Fruit fly (Drosophila melanogaster) whole organism, embryonic: ENCODE data around the gene Try29F.

Experiments used
- BEAF-32 ChIP-seq: fragments of 200-800 bp; sonication (Bioruptor generic); optimal IDR thresholded peaks from 3 replicates; lab custom pipeline; 2017; ENCODE audit warnings: missing biosample characterization, missing genetic modification characterization, mild to moderate bottlenecking, moderate library complexity, missing genetic modification reagents
- C15 ChIP-seq: fragments of 200-800 bp; sonication (Bioruptor generic); IDR thresholded peaks from 3 replicates; pipeline ENCODE4 v1.3.6; 2022; ENCODE audit warnings: missing biosample characterization, missing genetic modification characterization
- CG10366 ChIP-seq: fragments of 200-800 bp; sonication (Bioruptor generic); IDR thresholded peaks from 2 replicates; pipeline ENCODE4 v1.3.6; 2022; ENCODE audit warnings: missing biosample characterization, missing genetic modification characterization
- CG10431 ChIP-seq: fragments of 200-800 bp; sonication (Bioruptor generic); optimal IDR thresholded peaks from 3 replicates; lab custom pipeline; 2018; ENCODE audit warnings: missing biosample characterization, mild to moderate bottlenecking, missing genetic modification characterization
- CG10543 ChIP-seq: fragments of 200-800 bp; sonication (Bioruptor generic); optimal IDR thresholded peaks from 3 replicates; lab custom pipeline; 2017; ENCODE audit warnings: missing biosample characterization, mild to moderate bottlenecking, missing genetic modification characterization, moderate library complexity
- CG11456 ChIP-seq: fragments of 200-800 bp; sonication (Bioruptor generic); IDR thresholded peaks from 3 replicates; pipeline ENCODE4 v1.3.6; 2022; ENCODE audit warnings: missing biosample characterization, missing genetic modification characterization
- CG12236 ChIP-seq: fragments of 200-800 bp; sonication (Bioruptor generic); optimal IDR thresholded peaks from 2 replicates; lab custom pipeline; 2016; ENCODE audit warnings: missing biosample characterization, missing genetic modification characterization
- CG13424 ChIP-seq: fragments of 200-800 bp; sonication (Bioruptor generic); optimal IDR thresholded peaks from 2 replicates; lab custom pipeline; 2019; ENCODE audit warnings: missing biosample characterization, mild to moderate bottlenecking, missing genetic modification characterization, moderate library complexity
- CG14860 ChIP-seq: fragments of 200-800 bp; sonication (Bioruptor generic); IDR thresholded peaks from 3 replicates; pipeline ENCODE4 v1.3.6; 2022; ENCODE audit warnings: missing biosample characterization, missing genetic modification characterization; ENCODE audit not compliant: partially characterized antibody
- CG16779 ChIP-seq: fragments of 200-800 bp; sonication (Bioruptor generic); IDR thresholded peaks from 2 replicates; pipeline ENCODE4 v1.3.6; 2022; ENCODE audit warnings: missing biosample characterization, missing genetic modification characterization
- CG30431 ChIP-seq: fragments of 200-800 bp; sonication (Bioruptor generic); optimal IDR thresholded peaks from 2 replicates; lab custom pipeline; 2017; ENCODE audit warnings: missing biosample characterization, missing genetic modification characterization
- CG3163 ChIP-seq: fragments of 200-800 bp; sonication (Bioruptor generic); optimal IDR thresholded peaks from 3 replicates; lab custom pipeline; 2016; ENCODE audit warnings: missing biosample characterization, missing genetic modification characterization
- CG3726 ChIP-seq: fragments of 200-800 bp; sonication (Bioruptor generic); IDR thresholded peaks from 3 replicates; pipeline ENCODE4, ENCODE4 v1.3.6; 2022; ENCODE audit warnings: missing biosample characterization, missing genetic modification characterization
- CG3838 ChIP-seq: fragments of 200-800 bp; sonication (Bioruptor generic); optimal IDR thresholded peaks from 3 replicates; lab custom pipeline; 2016; ENCODE audit warnings: missing biosample characterization, missing genetic modification characterization
- CG4328 ChIP-seq: fragments of 200-800 bp; sonication (Bioruptor generic); optimal IDR thresholded peaks from 3 replicates; lab custom pipeline; 2017; ENCODE audit warnings: missing biosample characterization, missing genetic modification reagents, missing genetic modification characterization
- CG4360 ChIP-seq: fragments of 200-800 bp; sonication (Bioruptor generic); IDR thresholded peaks from 2 replicates; pipeline ENCODE4 v1.3.6; 2022; ENCODE audit warnings: missing biosample characterization, missing genetic modification characterization
- CG5245 ChIP-seq: fragments of 200-800 bp; sonication (Bioruptor generic); optimal IDR thresholded peaks from 3 replicates; lab custom pipeline; 2016; ENCODE audit warnings: missing biosample characterization, missing genetic modification characterization
- CG6254 ChIP-seq: fragments of 200-800 bp; sonication (Bioruptor generic); optimal IDR thresholded peaks from 3 replicates; lab custom pipeline; 2017; ENCODE audit warnings: mild to moderate bottlenecking, missing biosample characterization, missing genetic modification reagents, missing genetic modification characterization
- CG8944 ChIP-seq: fragments of 200-800 bp; sonication (Bioruptor generic); optimal IDR thresholded peaks from 3 replicates; lab custom pipeline; 2016; ENCODE audit warnings: missing biosample characterization, missing genetic modification characterization
- CG9437 ChIP-seq: fragments of 200-800 bp; sonication (Bioruptor generic); optimal IDR thresholded peaks from 2 replicates; lab custom pipeline; 2018; ENCODE audit warnings: missing biosample characterization, mild to moderate bottlenecking, missing genetic modification characterization
- CG9727 ChIP-seq: fragments of 200-800 bp; sonication (Bioruptor generic); optimal IDR thresholded peaks from 3 replicates; lab custom pipeline; 2017; ENCODE audit warnings: missing biosample characterization, mild to moderate bottlenecking, missing genetic modification characterization
- Dek ChIP-seq: fragments of 200-800 bp; sonication (Bioruptor generic); optimal IDR thresholded peaks from 3 replicates; lab custom pipeline; 2019; ENCODE audit warnings: missing biosample characterization, mild to moderate bottlenecking, missing genetic modification characterization, moderate library complexity
- Elba2 ChIP-seq: fragments of 200-800 bp; sonication (Bioruptor generic); optimal IDR thresholded peaks from 3 replicates; lab custom pipeline; 2016; ENCODE audit warnings: missing biosample characterization, missing genetic modification characterization
- Fer2 ChIP-seq: fragments of 200-800 bp; sonication (Bioruptor generic); optimal IDR thresholded peaks from 2 replicates; lab custom pipeline; 2018; ENCODE audit warnings: missing biosample characterization, mild to moderate bottlenecking, missing genetic modification characterization, moderate library complexity
- GATAe ChIP-seq: fragments of 200-800 bp; sonication (Bioruptor generic); conservative IDR thresholded peaks from 2 replicates; pipeline ENCODE4 v1.3.6; 2022; ENCODE audit warnings: missing biosample characterization, missing genetic modification characterization
- Gug ChIP-seq: fragments of 200-800 bp; sonication (Bioruptor generic); IDR thresholded peaks from 4 replicates; pipeline ENCODE4 v1.3.6; 2022; ENCODE audit warnings: missing biosample characterization, missing genetic modification characterization
- Hand ChIP-seq: fragments of 200-800 bp; sonication (Bioruptor generic); optimal IDR thresholded peaks from 2 replicates; lab custom pipeline; 2017; ENCODE audit warnings: mild to moderate bottlenecking, missing biosample characterization, missing genetic modification reagents, missing genetic modification characterization
- Hey ChIP-seq: fragments of 200-800 bp; sonication (Bioruptor generic); optimal IDR thresholded peaks from 3 replicates; lab custom pipeline; 2018; ENCODE audit warnings: missing biosample characterization, mild to moderate bottlenecking, missing genetic modification characterization
- HmgD ChIP-seq: fragments of 200-800 bp; sonication (Bioruptor generic); optimal IDR thresholded peaks from 3 replicates; lab custom pipeline; 2016; ENCODE audit warnings: missing biosample characterization, missing genetic modification characterization
- Hmx ChIP-seq: fragments of 200-800 bp; sonication (Bioruptor generic); optimal IDR thresholded peaks from 2 replicates; lab custom pipeline; 2016; ENCODE audit warnings: missing biosample characterization, missing genetic modification characterization
- Hr78 ChIP-seq, 2 experiments: fragments of 200-800 bp in 1 of 2; fragments of >200 bp in 1 of 2; sonication (Bioruptor generic) in 1 of 2; optimal IDR thresholded peaks; 2 replicates each; lab custom pipeline; 2017 to 2019; ENCODE audit warnings: missing biosample characterization in 2 of 2, missing genetic modification characterization in 2 of 2, mild to moderate bottlenecking in 1 of 2, moderate library complexity in 1 of 2
- Meics ChIP-seq: fragments of 200-800 bp; sonication (Bioruptor generic); optimal IDR thresholded peaks from 2 replicates; lab custom pipeline; 2017; ENCODE audit warnings: missing biosample characterization, mild to moderate bottlenecking, missing genetic modification characterization
- Sox100B ChIP-seq: fragments of 200-800 bp; sonication (Bioruptor generic); optimal IDR thresholded peaks from 3 replicates; lab custom pipeline; 2018; ENCODE audit warnings: missing biosample characterization, mild to moderate bottlenecking, missing genetic modification characterization
- YL-1 ChIP-seq: fragments of 200-800 bp; sonication (Bioruptor generic); optimal IDR thresholded peaks from 3 replicates; lab custom pipeline; 2017; ENCODE audit warnings: missing biosample characterization, mild to moderate bottlenecking, missing genetic modification characterization
- al ChIP-seq: fragments of 200-800 bp; sonication (Bioruptor generic); IDR thresholded peaks from 2 replicates; pipeline ENCODE4 v1.3.6; 2022; ENCODE audit warnings: missing biosample characterization, missing genetic modification characterization
- bcd ChIP-seq: fragments of 200-800 bp; sonication (Bioruptor generic); optimal IDR thresholded peaks from 2 replicates; lab custom pipeline; 2017; ENCODE audit warnings: missing biosample characterization, mild to moderate bottlenecking, missing genetic modification characterization
- crc ChIP-seq: fragments of 200-800 bp; sonication (Bioruptor generic); optimal IDR thresholded peaks from 2 replicates; lab custom pipeline; 2016; ENCODE audit warnings: missing biosample characterization, missing genetic modification characterization
- crp ChIP-seq, 2 experiments: fragments of 200-800 bp; sonication (Bioruptor generic); optimal IDR thresholded peaks; 2 replicates in 1 of 2; 3 replicates in 1 of 2; lab custom pipeline; 2017; ENCODE audit warnings: missing biosample characterization in 2 of 2, missing genetic modification characterization in 2 of 2, mild to moderate bottlenecking in 1 of 2, moderate library complexity in 1 of 2
- ewg ChIP-seq: fragments of 200-800 bp; sonication (Bioruptor generic); optimal IDR thresholded peaks from 3 replicates; lab custom pipeline; 2017; ENCODE audit warnings: mild to moderate bottlenecking, missing biosample characterization, missing genetic modification reagents, missing genetic modification characterization
- gcm2 ChIP-seq: fragments of 200-800 bp; sonication (Bioruptor generic); optimal IDR thresholded peaks from 2 replicates; lab custom pipeline; 2016; ENCODE audit warnings: missing biosample characterization, missing genetic modification characterization
- her ChIP-seq: fragments of 200-800 bp; sonication (Bioruptor generic); optimal IDR thresholded peaks from 2 replicates; lab custom pipeline; 2016; ENCODE audit warnings: missing biosample characterization, missing genetic modification characterization
- lbe ChIP-seq: fragments of 200-800 bp; sonication (Bioruptor generic); optimal IDR thresholded peaks from 2 replicates; lab custom pipeline; 2016; ENCODE audit warnings: missing biosample characterization, mild to moderate bottlenecking, missing genetic modification characterization
- oc ChIP-seq: fragments of 200-800 bp; sonication (Bioruptor generic); optimal IDR thresholded peaks from 2 replicates; lab custom pipeline; 2018; ENCODE audit warnings: missing biosample characterization, mild to moderate bottlenecking, missing genetic modification characterization, moderate library complexity
- pita ChIP-seq: fragments of 200-800 bp; sonication (Bioruptor generic); optimal IDR thresholded peaks from 2 replicates; lab custom pipeline; 2017; ENCODE audit warnings: missing biosample characterization, mild to moderate bottlenecking, missing genetic modification characterization
- prd ChIP-seq, 3 experiments: fragments of >200 bp in 2 of 3; fragments of 200-800 bp in 1 of 3; sonication (Bioruptor generic) in 1 of 3; optimal IDR thresholded peaks in 2 of 3; IDR thresholded peaks in 1 of 3; 2 replicates in 2 of 3; 3 replicates in 1 of 3; pipeline versions ENCODE4 v1.3.6 to Lab custom; 2017 to 2022; ENCODE audit warnings: missing biosample characterization in 1 of 3, missing genetic modification characterization in 1 of 3
- psq ChIP-seq: fragments of 200-800 bp; sonication (Bioruptor generic); optimal IDR thresholded peaks from 2 replicates; lab custom pipeline; 2017; ENCODE audit warnings: missing biosample characterization, missing genetic modification characterization
- sug ChIP-seq: fragments of 200-800 bp; optimal IDR thresholded peaks from 2 replicates; lab custom pipeline; 2019; ENCODE audit warnings: missing biosample characterization, mild to moderate bottlenecking, missing genetic modification characterization, moderate library complexity
- vfl ChIP-seq: fragments of 200-800 bp; sonication (Bioruptor generic); optimal IDR thresholded peaks from 2 replicates; lab custom pipeline; 2016; ENCODE audit warnings: missing biosample characterization, missing genetic modification characterization

Gene Try29F

dm6 chr2L:8952194-8953037, 45.9 kb upstream of the Try29F start (continued):
- TF ChIP-seq C15 (GFP tag; lab: Robert Waterston, UW) (no peak), GATAe (peak; percentile 44; the same call in 1 of the 2 replicates), her (GFP tag; lab: Kevin White, UChicago) (peak; percentile 66), CG10543 (GFP tag; lab: Kevin White, UChicago) (no peak), Gug (GFP tag; lab: Robert Waterston, UW) (peak; percentile 46; the same call in 2 of the 4 replicates), Meics (GFP tag; lab: Kevin White, UChicago) (peak; percentile 77), pita (GFP tag; lab: Kevin White, UChicago) (no peak), CG30431 (GFP tag; lab: Kevin White, UChicago) (no peak), crc (GFP tag; lab: Kevin White, UChicago) (no peak), psq (GFP tag; lab: Kevin White, UChicago) (no peak), CG4360 (GFP tag; lab: Robert Waterston, UW) (peak; percentile 26; the same call in 1 of the 2 replicates), CG3838 (GFP tag; lab: Kevin White, UChicago) (no peak), Hand (GFP tag; lab: Kevin White, UChicago) (no peak), CG3163 (peak; percentile 50), CG16779 (no peak), CG9437 (GFP tag; lab: Kevin White, UChicago) (peak; percentile 16), YL-1 (GFP tag; lab: Kevin White, UChicago) (no peak), lbe (GFP tag; lab: Kevin White, UChicago) (no peak), CG13424 (tag; lab: Kevin White, UChicago) (peak; percentile 1), vfl (GFP tag; lab: Kevin White, UChicago) (no peak), Hey (tag; lab: Kevin White, UChicago) (no peak), CG8944 (GFP tag; lab: Kevin White, UChicago) (peak; percentile 33), Dek (peak; percentile 26), gcm2 (peak; percentile 11), CG10431 (no peak), Elba2 (GFP tag; lab: Kevin White, UChicago) (peak; percentile 26), CG6254 (GFP tag; lab: Kevin White, UChicago) (no peak), CG5245 (GFP tag; lab: Kevin White, UChicago) (no peak), ewg (no peak), Hr78 (GFP tag; optimal IDR thresholded peaks at IDR 0.05; lab: Kevin White, UChicago) (no peak), CG11456 (no peak), CG14860 (GFP tag; lab: Robert Waterston, UW) (no peak; the same call in 2 of the 3 replicates), BEAF-32 (GFP tag; lab: Kevin White, UChicago) (peak; percentile 11), CG3726 (no peak), CG9727 (GFP tag; lab: Kevin White, UChicago) (peak; percentile 36), HmgD (GFP tag; lab: Kevin White, UChicago) (peak; percentile 49), Hmx (no peak), CG10366 (GFP tag; lab: Robert Waterston, UW) (peak; percentile 31), Sox100B (GFP tag; lab: Kevin White, UChicago) (no peak), CG4328 (GFP tag; lab: Kevin White, UChicago) (peak; percentile 15), Fer2 (tag; lab: Kevin White, UChicago) (no peak), prd (optimal IDR thresholded peaks at IDR 0.05; lab: Kevin White, UChicago) (no peak), prd (GFP tag; IDR thresholded peaks at IDR 0.05; lab: Robert Waterston, UW) (peak; percentile 62; the same call in 2 of the 3 replicates), sug (peak; percentile 54), crp (GFP tag; optimal IDR thresholded peaks at IDR 0.05; lab: Kevin White, UChicago) (no peak), bcd (peak; percentile 38), CG12236 (GFP tag; lab: Kevin White, UChicago) (no peak), al (GFP tag; lab: Robert Waterston, UW) (peak; percentile 25; the same call in 1 of the 2 replicates), oc (tag; lab: Kevin White, UChicago) (no peak)
